Worm (Caenorhabditis elegans): Measurements from ENCODE around the gene stip-1.

Gene stip-1

DNA sequence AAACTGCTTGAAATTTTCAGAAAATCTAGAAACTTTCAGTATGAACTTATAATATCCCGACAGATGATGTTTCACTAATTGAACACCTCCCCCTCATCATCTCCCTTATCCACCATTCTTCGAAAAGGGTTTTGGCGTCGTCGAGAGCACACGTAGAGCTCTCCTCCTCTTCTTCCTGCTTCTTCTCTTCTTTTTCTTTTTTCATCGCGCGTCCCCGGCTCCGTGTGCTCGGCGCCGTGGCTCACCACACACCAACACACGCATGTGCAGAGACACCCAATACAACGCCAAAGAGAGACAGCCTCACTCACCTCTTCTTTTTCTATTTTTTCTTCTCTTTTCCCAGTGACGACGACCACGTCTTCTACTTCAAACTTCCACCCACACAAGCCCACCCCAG is 29.7 kb upstream of the stip-1 start (continued):
- TF ChIP-seq ces-1 (GFP tag; optimal IDR thresholded peaks at IDR 0.05): no peak
- TF ChIP-seq hlh-17 (GFP tag; optimal IDR thresholded peaks at IDR 0.05; ENCODE audit: borderline replicate concordance): no peak
- TF ChIP-seq elt-3 (tag; optimal IDR thresholded peaks at IDR 0.05): no peak
- no peak for TF ChIP-seq sox-4 (tag; optimal IDR thresholded peaks at IDR 0.05)
- TF ChIP-seq isw-1 (GFP tag; IDR thresholded peaks at IDR 0.05): no peak
- no peak for TF ChIP-seq F16B12.6 (tag; optimal IDR thresholded peaks at IDR 0.05)
- peak; percentile 13 for TF ChIP-seq nhr-85 (tag)
- peak; percentile 30 for TF ChIP-seq egl-13 (tag; optimal IDR thresholded peaks at IDR 0.05)
- no peak for TF ChIP-seq Y116A8C.19 (tag; optimal IDR thresholded peaks at IDR 0.05; ENCODE audit: borderline replicate concordance)
- no peak for TF ChIP-seq ceh-8 (GFP tag; optimal IDR thresholded peaks at IDR 0.05)
- no peak for TF ChIP-seq ztf-4 (tag; optimal IDR thresholded peaks at IDR 0.05)
- TF ChIP-seq snpc-4 (tag; optimal IDR thresholded peaks at IDR 0.05): no peak
- no peak for TF ChIP-seq ztf-11 (tag; optimal IDR thresholded peaks at IDR 0.05)
- no peak for TF ChIP-seq nhr-11 (tag; optimal IDR thresholded peaks at IDR 0.05)
- TF ChIP-seq unc-62 (GFP tag; optimal IDR thresholded peaks at IDR 0.05): no peak
- no peak for TF ChIP-seq efl-3 (GFP tag; optimal IDR thresholded peaks at IDR 0.05)

- TF ChIP-seq xbp-1 (tag; optimal IDR thresholded peaks at IDR 0.05) (no peak), hlh-4 (tag; optimal IDR thresholded peaks at IDR 0.05) (no peak), nhr-19 (GFP tag; conservative IDR thresholded peaks at IDR 0.05) (0 out of 2 replicates have a peak, but pooled peaks have one; percentile 5), lin-14 (GFP tag; optimal IDR thresholded peaks at IDR 0.05) (peak; percentile 40), snu-23 (GFP tag; optimal IDR thresholded peaks at IDR 0.05) (peak; percentile 28), blmp-1 (tag; optimal IDR thresholded peaks at IDR 0.05) (peak; percentile 78), skn-1 (tag; optimal IDR thresholded peaks at IDR 0.05) (no peak), efl-1 (optimal IDR thresholded peaks at IDR 0.05) (no peak), efl-1 (GFP tag; optimal IDR thresholded peaks at IDR 0.05 in 1 of 2) (peak in 1 of 2 experiments; percentile 71), pag-3 (tag; optimal IDR thresholded peaks at IDR 0.05; ENCODE audit: borderline replicate concordance, insufficient read depth) (peak; percentile 65), rnt-1 (tag; optimal IDR thresholded peaks at IDR 0.05) (peak; percentile 33)
Measured at ce11 chrII:10377901-10378300, 28.1 kb upstream of the stip-1 start.

DNA sequence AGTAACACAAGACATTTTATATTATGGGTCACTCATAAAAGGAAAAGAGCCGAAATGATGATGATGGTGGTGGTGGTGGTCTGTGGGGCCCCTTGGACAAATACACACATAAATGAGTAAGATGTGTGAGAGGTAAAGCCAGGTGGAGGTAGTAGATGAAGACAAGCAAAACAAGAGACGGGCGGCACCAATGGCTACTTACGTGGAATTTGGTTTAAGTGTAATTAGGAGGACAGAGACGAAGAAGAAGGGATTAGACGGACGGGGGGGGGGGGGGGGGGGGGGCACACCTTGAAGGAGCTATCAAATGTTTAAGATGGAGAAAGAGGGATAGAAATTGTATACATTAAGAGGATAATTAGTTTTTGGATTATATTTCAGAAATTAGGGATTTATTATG is 25.0 kb upstream of the stip-1 start:
- TF ChIP-seq tlp-1 (tag; optimal IDR thresholded peaks at IDR 0.05): no peak
- TF ChIP-seq skn-1 (tag; optimal IDR thresholded peaks at IDR 0.05): no peak
- TF ChIP-seq zip-4 (GFP tag; optimal IDR thresholded peaks at IDR 0.05): no peak
- no peak for TF ChIP-seq hlh-4 (tag; optimal IDR thresholded peaks at IDR 0.05)
- TF ChIP-seq ama-1 (optimal IDR thresholded peaks at IDR 0.05): no peak
- no peak for TF ChIP-seq unc-86 (tag; optimal IDR thresholded peaks at IDR 0.05)
- no peak for TF ChIP-seq efl-1 (optimal IDR thresholded peaks at IDR 0.05)
- TF ChIP-seq efl-1 (GFP tag; optimal IDR thresholded peaks at IDR 0.05 in 1 of 2): no peak
- TF ChIP-seq pax-3 (tag; optimal IDR thresholded peaks at IDR 0.05): no peak
- no peak for TF ChIP-seq nhr-76 (tag; optimal IDR thresholded peaks at IDR 0.05)
- no peak for TF ChIP-seq ceh-63 (GFP tag; optimal IDR thresholded peaks at IDR 0.05)
- no peak for TF ChIP-seq elt-3 (tag; optimal IDR thresholded peaks at IDR 0.05)
- no peak for TF ChIP-seq ces-1 (GFP tag; optimal IDR thresholded peaks at IDR 0.05)
- no peak for TF ChIP-seq nhr-237 (tag; optimal IDR thresholded peaks at IDR 0.05)
- TF ChIP-seq ztf-11 (tag; optimal IDR thresholded peaks at IDR 0.05): no peak
- no peak for TF ChIP-seq mep-1 (tag; optimal IDR thresholded peaks at IDR 0.05)

DNA sequence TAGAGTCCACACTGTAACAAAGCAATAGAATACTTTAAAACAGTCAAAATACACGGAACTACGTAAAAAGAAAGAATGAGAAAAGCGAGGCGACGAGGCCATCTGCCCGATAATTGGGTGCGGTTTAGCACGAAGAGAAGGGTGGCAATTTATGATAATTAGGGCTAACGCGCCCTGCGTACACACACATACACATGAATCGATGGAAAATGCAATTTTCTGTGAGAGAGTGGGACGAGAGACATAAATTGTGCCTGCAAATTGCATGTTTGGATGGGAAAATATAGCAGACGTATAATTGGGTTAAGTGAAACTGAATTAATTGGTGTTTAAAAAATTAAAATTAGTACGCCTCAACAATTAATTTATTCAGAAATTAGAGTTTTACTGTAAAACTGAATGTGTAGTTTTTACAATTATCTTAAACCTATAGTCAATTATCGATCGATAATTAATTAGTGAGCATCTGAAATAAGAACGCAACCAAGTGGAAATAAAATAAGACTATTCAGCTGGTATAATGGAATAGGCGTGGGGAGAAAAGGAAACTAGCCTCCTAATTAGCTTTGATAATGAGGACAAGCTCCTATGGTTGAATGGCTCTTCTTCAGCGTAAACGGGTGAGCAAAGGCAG is 23.8 kb upstream of the stip-1 start:
- TF ChIP-seq ztf-11 (tag; optimal IDR thresholded peaks at IDR 0.05) (peak in 1 of 2 experiments; percentile 15), lir-3 (tag; optimal IDR thresholded peaks at IDR 0.05; ENCODE audit: poor library complexity) (no peak), blmp-1 (tag; optimal IDR thresholded peaks at IDR 0.05) (peak; percentile 38), mep-1 (tag; optimal IDR thresholded peaks at IDR 0.05) (peak; percentile 26), swsn-7 (tag; optimal IDR thresholded peaks at IDR 0.05) (peak; percentile 13), lin-14 (GFP tag; optimal IDR thresholded peaks at IDR 0.05) (peak; percentile 68), lin-15B (tag; optimal IDR thresholded peaks at IDR 0.05) (no peak), aly-2 (tag; optimal IDR thresholded peaks at IDR 0.05) (no peak), lsy-2 (tag; optimal IDR thresholded peaks at IDR 0.05) (peak in 1 of 2 experiments; percentile 9), snpc-4 (tag; optimal IDR thresholded peaks at IDR 0.05) (no peak), dsc-1 (tag; optimal IDR thresholded peaks at IDR 0.05) (peak; percentile 9), snu-23 (GFP tag; optimal IDR thresholded peaks at IDR 0.05) (peak; percentile 10), ceh-8 (GFP tag; optimal IDR thresholded peaks at IDR 0.05) (peak; percentile 38), nhr-47 (tag; optimal IDR thresholded peaks at IDR 0.05) (peak; percentile 13), hpl-2 (GFP tag; optimal IDR thresholded peaks at IDR 0.05) (no peak), nhr-11 (tag; optimal IDR thresholded peaks at IDR 0.05) (no peak), nhr-237 (tag; optimal IDR thresholded peaks at IDR 0.05) (no peak), vab-15 (tag; optimal IDR thresholded peaks at IDR 0.05) (no peak), C34B4.2 (tag; optimal IDR thresholded peaks at IDR 0.05) (no peak), grh-1 (GFP tag; IDR thresholded peaks at IDR 0.05) (no peak)
